Worm (Caenorhabditis elegans) whole organism, late embryonic: Measurements from ENCODE around the gene ZK218.11.

Source experiments
- F13H6.1 ChIP-seq: sonication (generic microtip); optimal IDR thresholded peaks from 2 replicates; lab custom pipeline; 2016; ENCODE audit warnings: missing genetic modification characterization, missing compliant biosample characterization
- ama-1 ChIP-seq: fragments of 150-350 bp; optimal IDR thresholded peaks from 2 replicates; lab custom pipeline; 2014
- ceh-14 ChIP-seq: sonication (generic microtip); optimal IDR thresholded peaks from 2 replicates; lab custom pipeline; 2016; ENCODE audit warnings: missing genotype, missing genetic modification characterization, missing compliant biosample characterization
- ceh-19 ChIP-seq: fragments of 200-800 bp; sonication (Bioruptor generic); optimal IDR thresholded peaks from 2 replicates; lab custom pipeline; 2018; ENCODE audit warnings: mild to moderate bottlenecking, missing genetic modification characterization, missing compliant biosample characterization
- ceh-2 ChIP-seq: sonication (generic microtip); optimal IDR thresholded peaks from 2 replicates; lab custom pipeline; 2016; ENCODE audit warnings: missing genotype, missing genetic modification characterization, missing compliant biosample characterization
- ceh-22 ChIP-seq: sonication (generic microtip); optimal IDR thresholded peaks from 2 replicates; lab custom pipeline; 2017; ENCODE audit warnings: missing biosample characterization, missing genetic modification characterization
- ceh-31 ChIP-seq: sonication (generic microtip); optimal IDR thresholded peaks from 2 replicates; lab custom pipeline; 2016; ENCODE audit warnings: missing genetic modification characterization, missing compliant biosample characterization
- ceh-34 ChIP-seq: sonication (generic microtip); optimal IDR thresholded peaks from 2 replicates; lab custom pipeline; 2016; ENCODE audit warnings: mild to moderate bottlenecking, missing genetic modification characterization, missing compliant biosample characterization
- ceh-48 ChIP-seq: sonication (generic microtip); optimal IDR thresholded peaks from 2 replicates; lab custom pipeline; 2016; ENCODE audit warnings: missing genetic modification characterization, inconsistent platforms, missing compliant biosample characterization
- ceh-6 ChIP-seq: fragments of 200-800 bp; sonication (Bioruptor generic); optimal IDR thresholded peaks from 2 replicates; lab custom pipeline; 2018; ENCODE audit warnings: mild to moderate bottlenecking, missing genetic modification characterization, missing compliant biosample characterization
- che-1 ChIP-seq: sonication (generic microtip); optimal IDR thresholded peaks from 2 replicates; lab custom pipeline; 2016; ENCODE audit warnings: mild to moderate bottlenecking, missing genetic modification characterization, missing compliant biosample characterization
- elt-4 ChIP-seq: sonication (generic microtip); optimal IDR thresholded peaks from 2 replicates; lab custom pipeline; 2016; ENCODE audit warnings: missing genetic modification characterization, missing compliant biosample characterization
- ets-4 ChIP-seq: sonication (generic microtip); optimal IDR thresholded peaks from 2 replicates; lab custom pipeline; 2016; ENCODE audit warnings: missing genetic modification characterization, missing compliant biosample characterization
- fax-1 ChIP-seq: sonication (generic microtip); optimal IDR thresholded peaks from 2 replicates; lab custom pipeline; 2016; ENCODE audit warnings: missing genotype, missing genetic modification characterization, missing compliant biosample characterization
- hlh-30 ChIP-seq: sonication (generic microtip); optimal IDR thresholded peaks from 2 replicates; lab custom pipeline; 2017; ENCODE audit warnings: antibody characterized with exemption, missing genetic modification characterization, missing compliant biosample characterization; ENCODE audit not compliant: insufficient read depth
- hlh-6 ChIP-seq: sonication (generic microtip); optimal IDR thresholded peaks from 2 replicates; lab custom pipeline; 2016; ENCODE audit warnings: missing genotype, missing genetic modification characterization, missing compliant biosample characterization
- hlh-8 ChIP-seq: sonication (generic microtip); optimal IDR thresholded peaks from 2 replicates; lab custom pipeline; 2016; ENCODE audit warnings: missing genotype, missing genetic modification characterization, missing compliant biosample characterization
- lim-6 ChIP-seq: sonication (generic microtip); optimal IDR thresholded peaks from 2 replicates; lab custom pipeline; 2016; ENCODE audit warnings: missing genetic modification characterization, missing compliant biosample characterization
- lin-11 ChIP-seq: fragments of 200-800 bp; sonication (Bioruptor generic); optimal IDR thresholded peaks from 2 replicates; lab custom pipeline; 2018; ENCODE audit warnings: mild to moderate bottlenecking, missing genetic modification characterization, missing compliant biosample characterization
- madf-2 ChIP-seq: sonication (generic microtip); optimal IDR thresholded peaks from 2 replicates; lab custom pipeline; 2017; ENCODE audit warnings: missing genetic modification characterization, missing compliant biosample characterization
- mec-3 ChIP-seq: sonication (generic microtip); optimal IDR thresholded peaks from 2 replicates; lab custom pipeline; 2016; ENCODE audit warnings: borderline replicate concordance, missing genetic modification characterization, missing compliant biosample characterization
- nfya-1 ChIP-seq: sonication (generic microtip); optimal IDR thresholded peaks from 2 replicates; lab custom pipeline; 2017; ENCODE audit warnings: missing genetic modification characterization, mild to moderate bottlenecking, missing compliant biosample characterization, antibody characterized with exemption, moderate library complexity
- nhr-232 ChIP-seq: sonication (generic microtip); optimal IDR thresholded peaks from 2 replicates; lab custom pipeline; 2016; ENCODE audit warnings: missing genetic modification characterization, missing compliant biosample characterization
- npax-4 ChIP-seq: sonication (generic microtip); optimal IDR thresholded peaks from 2 replicates; lab custom pipeline; 2016; ENCODE audit warnings: missing genetic modification characterization, missing compliant biosample characterization
- pat-9 ChIP-seq: fragments of 200-800 bp; sonication (Bioruptor generic); optimal IDR thresholded peaks from 2 replicates; lab custom pipeline; 2018; ENCODE audit warnings: mild to moderate bottlenecking, missing genetic modification characterization, moderate library complexity, missing compliant biosample characterization
- pha-4 ChIP-seq: fragments of 150-350 bp; optimal IDR thresholded peaks from 2 replicates; lab custom pipeline; 2018; ENCODE audit warnings: missing biosample characterization, missing genetic modification reagents, missing genetic modification characterization
- pqm-1 ChIP-seq: sonication (generic microtip); optimal IDR thresholded peaks from 2 replicates; lab custom pipeline; 2016; ENCODE audit warnings: missing genetic modification characterization, missing compliant biosample characterization
- ref-2 ChIP-seq: sonication (generic microtip); optimal IDR thresholded peaks from 2 replicates; lab custom pipeline; 2016; ENCODE audit warnings: missing genetic modification characterization, missing compliant biosample characterization
- syd-9 ChIP-seq: sonication (generic microtip); optimal IDR thresholded peaks from 2 replicates; lab custom pipeline; 2016; ENCODE audit warnings: mild to moderate bottlenecking, missing genetic modification characterization, moderate library complexity, missing compliant biosample characterization
- ttx-3 ChIP-seq: sonication (generic microtip); optimal IDR thresholded peaks from 2 replicates; lab custom pipeline; 2016; ENCODE audit warnings: missing genetic modification reagents, missing genetic modification characterization, missing compliant biosample characterization
- unc-3 ChIP-seq, 2 experiments: fragments of 200-800 bp in 1 of 2; sonication (Bioruptor generic) in 1 of 2; sonication (generic microtip) in 1 of 2; conservative IDR thresholded peaks in 1 of 2; optimal IDR thresholded peaks in 1 of 2; 2 replicates each; pipeline versions ENCODE4 v1.3.6 to Lab custom; 2016 to 2022; ENCODE audit warnings: missing compliant biosample characterization in 2 of 2, missing genetic modification characterization in 2 of 2, missing genetic modification reagents in 1 of 2
- unc-42 ChIP-seq: sonication (generic microtip); optimal IDR thresholded peaks from 2 replicates; lab custom pipeline; 2016; ENCODE audit warnings: missing genotype, missing genetic modification characterization, missing compliant biosample characterization
- unc-55 ChIP-seq: sonication (generic microtip); optimal IDR thresholded peaks from 2 replicates; lab custom pipeline; 2017; ENCODE audit warnings: missing biosample characterization, missing genetic modification reagents, missing genetic modification characterization
- zip-5 ChIP-seq: sonication (generic microtip); optimal IDR thresholded peaks from 2 replicates; lab custom pipeline; 2016; ENCODE audit warnings: missing genetic modification characterization, missing compliant biosample characterization

Gene ZK218.11

ce11 chrV:17108310-17108709 lies at the start of gene ZK218.11:
Gene ZK218.11 (minus strand): TSS chrV:17108410.
- no peak for TF ChIP-seq ama-1 (lab: Kevin White, UChicago)
- no peak for TF ChIP-seq fax-1 (tag; lab: Kevin White, UChicago)
- no peak for TF ChIP-seq ceh-34

ce11 chrV:17157154-17157553 lies 48.9 kb upstream of the ZK218.11 start, which contains the start of gene F40D4.13:
Gene F40D4.13 (minus strand): TSS chrV:17157254.
- no peak for TF ChIP-seq che-1 (tag; lab: Kevin White, UChicago)
- no peak for TF ChIP-seq ref-2
- no peak for TF ChIP-seq pha-4 (tag; lab: Kevin White, UChicago)
- no peak for TF ChIP-seq F13H6.1 (tag; lab: Kevin White, UChicago)
- TF ChIP-seq ceh-31 (tag; lab: Kevin White, UChicago): no peak
- TF ChIP-seq unc-3 (GFP tag; conservative IDR thresholded peaks at IDR 0.05; lab: Robert Waterston, UW): no peak
- no peak for TF ChIP-seq unc-3 (tag; optimal IDR thresholded peaks at IDR 0.05; lab: Kevin White, UChicago)
- TF ChIP-seq ceh-22 (tag; lab: Kevin White, UChicago): no peak
- TF ChIP-seq lim-6 (tag; lab: Kevin White, UChicago): no peak
- no peak for TF ChIP-seq ceh-19 (GFP tag; lab: Kevin White, UChicago)
- no peak for TF ChIP-seq unc-42 (tag; lab: Kevin White, UChicago)
- no peak for TF ChIP-seq pat-9 (tag; lab: Kevin White, UChicago)
- no peak for TF ChIP-seq ceh-2
- no peak for TF ChIP-seq unc-55 (GFP tag; lab: Kevin White, UChicago)
- TF ChIP-seq, all 69 proteins: peak for 0

ce11 chrV:17155384-17155858 lies 47.2 kb upstream of the ZK218.11 start, which contains the start of gene F40D4.17:
Gene F40D4.17 (minus strand): TSS chrV:17155434.
- TF ChIP-seq elt-4 (tag; lab: Kevin White, UChicago) (no peak), nhr-232 (tag; lab: Kevin White, UChicago) (no peak), ceh-6 (no peak), syd-9 (tag; lab: Kevin White, UChicago) (no peak), hlh-30 (tag; lab: Kevin White, UChicago) (no peak), npax-4 (tag; lab: Kevin White, UChicago) (no peak), hlh-8 (tag; lab: Kevin White, UChicago) (no peak), nfya-1 (tag; lab: Kevin White, UChicago) (no peak), lin-11 (tag; lab: Kevin White, UChicago) (no peak), ets-4 (tag; lab: Kevin White, UChicago) (no peak), unc-3 (GFP tag; conservative IDR thresholded peaks at IDR 0.05; lab: Robert Waterston, UW) (no peak), unc-3 (tag; optimal IDR thresholded peaks at IDR 0.05; lab: Kevin White, UChicago) (no peak)
- TF ChIP-seq, all 69 proteins: peak for 0

- TF ChIP-seq zip-5 (no peak), ceh-14 (tag; lab: Kevin White, UChicago) (no peak), ttx-3 (tag; lab: Kevin White, UChicago) (no peak), mec-3 (tag; lab: Kevin White, UChicago) (no peak), madf-2 (tag; lab: Kevin White, UChicago) (no peak), pqm-1 (no peak), elt-4 (tag; lab: Kevin White, UChicago) (no peak), lin-11 (tag; lab: Kevin White, UChicago) (no peak), ceh-48 (tag; lab: Kevin White, UChicago) (no peak)
Observed at ce11 chrV:17154944-17155343, 46.7 kb upstream of the ZK218.11 start.

DNA sequence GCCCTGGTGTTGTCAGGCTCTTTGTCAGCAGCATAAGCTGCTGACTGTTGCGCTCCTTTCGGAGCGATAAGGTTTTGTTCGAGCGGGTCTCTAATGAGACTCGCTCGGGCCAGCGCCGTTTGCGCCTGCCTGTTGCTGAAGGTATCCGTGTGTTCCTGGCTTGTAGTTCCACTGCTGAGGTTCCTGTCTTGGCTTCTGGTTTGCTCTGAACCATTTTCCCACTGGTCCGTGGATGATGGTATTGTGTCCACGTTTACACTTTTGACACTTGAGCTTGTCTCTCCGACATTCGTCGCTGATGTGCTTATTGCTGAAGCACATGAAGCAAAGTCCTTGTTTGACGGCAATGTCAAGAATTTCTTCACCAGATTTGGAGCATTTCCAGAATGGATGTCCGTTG lies 43.1 kb upstream of the ZK218.11 start:
- TF ChIP-seq hlh-6 (peak; percentile 24), che-1 (tag; lab: Kevin White, UChicago) (no peak)
- TF ChIP-seq, all 69 proteins: peak for 1
